Fruit fly (Drosophila melanogaster) whole organism, prepupa: ENCODE data around the gene CG6118.

Experiments
- CG8319 ChIP-seq: fragments of 200-800 bp; sonication (Bioruptor generic); optimal IDR thresholded peaks from 3 replicates; lab custom pipeline; 2016; ENCODE audit warnings: missing biosample characterization, missing genetic modification characterization
- Ets96B ChIP-seq: fragments of 200-800 bp; optimal IDR thresholded peaks from 2 replicates; lab custom pipeline; 2019; ENCODE audit warnings: missing biosample characterization, mild to moderate bottlenecking, missing genetic modification characterization, moderate library complexity
- Gug ChIP-seq: fragments of 200-800 bp; sonication (Bioruptor generic); IDR thresholded peaks from 2 replicates; pipeline ENCODE4 v1.3.6; 2022; ENCODE audit warnings: missing biosample characterization, missing genetic modification characterization
- OdsH ChIP-seq: fragments of 200-800 bp; sonication (Bioruptor generic); optimal IDR thresholded peaks from 3 replicates; lab custom pipeline; 2016; ENCODE audit warnings: missing biosample characterization, missing genetic modification characterization
- Sox102F ChIP-seq: fragments of 200-800 bp; sonication (Bioruptor generic); optimal IDR thresholded peaks from 2 replicates; lab custom pipeline; 2016; ENCODE audit warnings: missing biosample characterization, mild to moderate bottlenecking, missing genetic modification characterization
- dsx ChIP-seq: fragments of 200-800 bp; optimal IDR thresholded peaks from 3 replicates; lab custom pipeline; 2019; ENCODE audit warnings: missing biosample characterization, mild to moderate bottlenecking, missing genetic modification characterization, moderate library complexity; ENCODE audit not compliant: poor library complexity, severe bottlenecking

DNA sequence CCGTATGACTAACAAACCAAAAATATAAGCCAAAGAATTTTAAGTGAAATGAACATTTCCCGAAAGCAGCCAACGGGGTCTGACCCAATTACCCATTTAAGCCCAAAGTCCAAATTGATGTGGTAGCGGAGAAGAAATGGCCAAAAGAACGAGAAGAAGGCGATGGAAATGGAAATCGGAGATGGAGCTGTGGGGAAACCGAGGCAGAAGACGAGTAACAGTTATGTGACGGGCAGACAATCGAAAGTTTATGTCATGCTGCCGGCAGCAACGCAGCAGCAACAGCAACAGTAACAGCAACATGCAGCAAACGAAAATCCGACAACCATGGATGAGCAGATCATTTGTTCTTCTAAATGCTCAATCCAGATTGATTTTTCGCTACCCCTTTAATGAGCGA lies 2.3 kb upstream of the CG6118 start:
- TF ChIP-seq OdsH (GFP tag; lab: Kevin White, UChicago) (no peak), Gug (GFP tag; lab: Robert Waterston, UW) (no peak), dsx (GFP tag; lab: Kevin White, UChicago) (no peak), Sox102F (GFP tag; lab: Kevin White, UChicago) (no peak), CG8319 (no peak), Ets96B (tag; lab: Kevin White, UChicago) (no peak)
